Fruit fly (Drosophila melanogaster) whole organism, embryonic: ENCODE data around the gene SrpRalpha.
A peak's percentile ranks its signal among the peaks of the same experiment; 100 is the strongest.

Experiments
- Adf1 ChIP-seq: fragments of 200-800 bp; sonication (Bioruptor generic); IDR thresholded peaks from 2 replicates; pipeline ENCODE4 v1.3.6; 2022; ENCODE audit warnings: missing biosample characterization, missing genetic modification characterization
- Asciz ChIP-seq: fragments of 200-800 bp; sonication (Bioruptor generic); optimal IDR thresholded peaks from 2 replicates; lab custom pipeline; 2017; ENCODE audit warnings: missing biosample characterization, mild to moderate bottlenecking, missing genetic modification characterization, missing genetic modification reagents
- Atf6 ChIP-seq: fragments of 200-800 bp; sonication (Bioruptor generic); IDR thresholded peaks from 2 replicates; pipeline ENCODE4 v1.3.6; 2022; ENCODE audit warnings: missing biosample characterization, missing genetic modification characterization
- Awh ChIP-seq: fragments of 200-800 bp; sonication (Bioruptor generic); IDR thresholded peaks from 2 replicates; pipeline ENCODE4, ENCODE4 v1.3.6; 2022; ENCODE audit warnings: missing biosample characterization, missing genetic modification characterization
- CG10147 ChIP-seq: fragments of 200-800 bp; sonication (Bioruptor generic); optimal IDR thresholded peaks from 2 replicates; lab custom pipeline; 2019; ENCODE audit warnings: missing biosample characterization, mild to moderate bottlenecking, missing genetic modification characterization, moderate library complexity
- CG10543 ChIP-seq: fragments of 200-800 bp; sonication (Bioruptor generic); optimal IDR thresholded peaks from 3 replicates; lab custom pipeline; 2017; ENCODE audit warnings: missing biosample characterization, mild to moderate bottlenecking, missing genetic modification characterization, moderate library complexity
- CG11504 ChIP-seq: fragments of 200-800 bp; sonication (Bioruptor generic); optimal IDR thresholded peaks from 3 replicates; lab custom pipeline; 2019; ENCODE audit warnings: missing biosample characterization, mild to moderate bottlenecking, missing genetic modification characterization, moderate library complexity
- CG11560 ChIP-seq: fragments of 200-800 bp; sonication (Bioruptor generic); IDR thresholded peaks from 3 replicates; pipeline ENCODE4 v1.3.6; 2022; ENCODE audit warnings: missing biosample characterization, missing genetic modification characterization
- CG12744 ChIP-seq: fragments of 200-800 bp; sonication (Bioruptor generic); optimal IDR thresholded peaks from 2 replicates; lab custom pipeline; 2016; ENCODE audit warnings: missing biosample characterization, missing genetic modification characterization
- CG12769 ChIP-seq: fragments of 200-800 bp; sonication (Bioruptor generic); optimal IDR thresholded peaks from 2 replicates; lab custom pipeline; 2019; ENCODE audit warnings: missing biosample characterization, mild to moderate bottlenecking, missing genetic modification characterization, moderate library complexity
- CG12942 ChIP-seq: fragments of 200-800 bp; sonication (Bioruptor generic); optimal IDR thresholded peaks from 3 replicates; lab custom pipeline; 2016; ENCODE audit warnings: missing biosample characterization, missing genetic modification characterization
- CG1529 ChIP-seq: fragments of 200-800 bp; sonication (Bioruptor generic); optimal IDR thresholded peaks from 3 replicates; lab custom pipeline; 2018; ENCODE audit warnings: missing biosample characterization, missing genetic modification characterization
- CG16779 ChIP-seq: fragments of 200-800 bp; sonication (Bioruptor generic); IDR thresholded peaks from 2 replicates; pipeline ENCODE4 v1.3.6; 2022; ENCODE audit warnings: missing biosample characterization, missing genetic modification characterization
- CG17328 ChIP-seq: fragments of 200-800 bp; sonication (Bioruptor generic); IDR thresholded peaks from 2 replicates; pipeline ENCODE4 v1.3.6; 2022; ENCODE audit warnings: missing biosample characterization, missing genetic modification characterization
- CG3163 ChIP-seq: fragments of 200-800 bp; sonication (Bioruptor generic); optimal IDR thresholded peaks from 3 replicates; lab custom pipeline; 2016; ENCODE audit warnings: missing biosample characterization, missing genetic modification characterization
- CG34376 ChIP-seq: fragments of 200-800 bp; sonication (Bioruptor generic); optimal IDR thresholded peaks from 2 replicates; lab custom pipeline; 2018; ENCODE audit warnings: missing biosample characterization, mild to moderate bottlenecking, missing genetic modification characterization
- CG34422 ChIP-seq: fragments of 200-800 bp; sonication (Bioruptor generic); IDR thresholded peaks from 3 replicates; pipeline ENCODE4 v1.3.6; 2022; ENCODE audit warnings: missing biosample characterization, missing genetic modification characterization
- CG3726 ChIP-seq: fragments of 200-800 bp; sonication (Bioruptor generic); IDR thresholded peaks from 3 replicates; pipeline ENCODE4, ENCODE4 v1.3.6; 2022; ENCODE audit warnings: missing biosample characterization, missing genetic modification characterization
- CG4360 ChIP-seq: fragments of 200-800 bp; sonication (Bioruptor generic); IDR thresholded peaks from 2 replicates; pipeline ENCODE4 v1.3.6; 2022; ENCODE audit warnings: missing biosample characterization, missing genetic modification characterization
- CG4404 ChIP-seq: fragments of 200-800 bp; sonication (Bioruptor generic); IDR thresholded peaks from 2 replicates; pipeline ENCODE4 v1.3.6; 2022; ENCODE audit warnings: missing biosample characterization, missing genetic modification characterization
- CG4730 ChIP-seq: fragments of 200-800 bp; sonication (Bioruptor generic); IDR thresholded peaks from 2 replicates; pipeline ENCODE4 v1.3.6; 2022; ENCODE audit warnings: missing biosample characterization, missing genetic modification characterization
- CG4854 ChIP-seq: fragments of 200-800 bp; sonication (Bioruptor generic); optimal IDR thresholded peaks from 2 replicates; lab custom pipeline; 2016; ENCODE audit warnings: missing biosample characterization, missing genetic modification characterization, inconsistent platforms
- CG7271 ChIP-seq: fragments of 200-800 bp; sonication (Bioruptor generic); optimal IDR thresholded peaks from 2 replicates; lab custom pipeline; 2018; ENCODE audit warnings: missing biosample characterization, mild to moderate bottlenecking, missing genetic modification characterization, moderate library complexity
- CG7987 ChIP-seq: fragments of 200-800 bp; sonication (Bioruptor generic); optimal IDR thresholded peaks from 2 replicates; lab custom pipeline; 2018; ENCODE audit warnings: missing biosample characterization, mild to moderate bottlenecking, missing genetic modification characterization, moderate library complexity
- Dp ChIP-seq: fragments of 200-800 bp; sonication (Bioruptor generic); optimal IDR thresholded peaks from 2 replicates; lab custom pipeline; 2018; ENCODE audit warnings: missing biosample characterization, mild to moderate bottlenecking, missing genetic modification characterization, moderate library complexity
- E2f1 ChIP-seq: fragments of 200-800 bp; sonication (Bioruptor generic); IDR thresholded peaks from 2 replicates; pipeline ENCODE4 v1.3.6; 2022; ENCODE audit warnings: missing biosample characterization, missing genetic modification characterization
- Meics ChIP-seq: fragments of 200-800 bp; sonication (Bioruptor generic); optimal IDR thresholded peaks from 2 replicates; lab custom pipeline; 2017; ENCODE audit warnings: missing biosample characterization, mild to moderate bottlenecking, missing genetic modification characterization
- NC2α ChIP-seq: fragments of 200-800 bp; sonication (Bioruptor generic); optimal IDR thresholded peaks from 2 replicates; lab custom pipeline; 2016; ENCODE audit warnings: missing biosample characterization, missing genetic modification characterization
- Ssrp ChIP-seq: fragments of 200-800 bp; sonication (Bioruptor generic); optimal IDR thresholded peaks from 2 replicates; lab custom pipeline; 2018; ENCODE audit warnings: missing biosample characterization, mild to moderate bottlenecking, missing genetic modification characterization, moderate library complexity
- Stat92E ChIP-seq, 3 experiments: fragments of >200 bp in 2 of 3; fragments of 200-800 bp in 1 of 3; sonication (Bioruptor generic) in 1 of 3; optimal IDR thresholded peaks; 2 replicates each; lab custom pipeline; 2017 to 2019; ENCODE audit warnings: missing biosample characterization in 3 of 3, missing genetic modification characterization in 3 of 3, mild to moderate bottlenecking in 1 of 3, moderate library complexity in 1 of 3
- Usf ChIP-seq: fragments of 200-800 bp; sonication (Bioruptor generic); optimal IDR thresholded peaks from 2 replicates; lab custom pipeline; 2017; ENCODE audit warnings: missing genotype, missing biosample characterization, missing genetic modification characterization
- YL-1 ChIP-seq: fragments of 200-800 bp; sonication (Bioruptor generic); optimal IDR thresholded peaks from 3 replicates; lab custom pipeline; 2017; ENCODE audit warnings: missing biosample characterization, mild to moderate bottlenecking, missing genetic modification characterization
- abd-A ChIP-seq: fragments of 200-800 bp; sonication (Bioruptor generic); optimal IDR thresholded peaks from 3 replicates; lab custom pipeline; 2019; ENCODE audit warnings: missing biosample characterization, mild to moderate bottlenecking, missing genetic modification characterization, moderate library complexity
- br ChIP-seq: fragments of >200 bp; optimal IDR thresholded peaks from 2 replicates; lab custom pipeline; 2017
- cg ChIP-seq: fragments of 200-800 bp; sonication (Bioruptor generic); optimal IDR thresholded peaks from 3 replicates; lab custom pipeline; 2019; ENCODE audit warnings: missing biosample characterization, mild to moderate bottlenecking, missing genetic modification characterization, moderate library complexity
- ems ChIP-seq: fragments of 200-800 bp; sonication (Bioruptor generic); optimal IDR thresholded peaks from 3 replicates; lab custom pipeline; 2016; ENCODE audit warnings: missing biosample characterization, missing genetic modification characterization
- ham ChIP-seq: fragments of 200-800 bp; sonication (Bioruptor generic); IDR thresholded peaks from 2 replicates; pipeline ENCODE4 v1.3.6; 2022; ENCODE audit warnings: missing biosample characterization, missing genetic modification characterization
- ind ChIP-seq: fragments of 200-800 bp; sonication (Bioruptor generic); optimal IDR thresholded peaks from 3 replicates; lab custom pipeline; 2016; ENCODE audit warnings: missing biosample characterization, missing genetic modification characterization
- jigr1 ChIP-seq: fragments of 200-800 bp; sonication (Bioruptor generic); IDR thresholded peaks from 3 replicates; pipeline ENCODE4 v1.3.6; 2022; ENCODE audit warnings: missing biosample characterization, missing genetic modification characterization
- jumu ChIP-seq: fragments of 200-800 bp; sonication (Bioruptor generic); optimal IDR thresholded peaks from 3 replicates; lab custom pipeline; 2016; ENCODE audit warnings: missing biosample characterization, missing genetic modification characterization
- lab ChIP-seq: fragments of 200-800 bp; sonication (Bioruptor generic); optimal IDR thresholded peaks from 3 replicates; lab custom pipeline; 2017; ENCODE audit warnings: missing biosample characterization, missing genetic modification characterization, mild to moderate bottlenecking, moderate library complexity, missing genetic modification reagents
- mirr ChIP-seq: fragments of 200-800 bp; sonication (Bioruptor generic); optimal IDR thresholded peaks from 3 replicates; lab custom pipeline; 2018; ENCODE audit warnings: missing biosample characterization, mild to moderate bottlenecking, missing genetic modification characterization
- pb ChIP-seq: fragments of 200-800 bp; sonication (Bioruptor generic); optimal IDR thresholded peaks from 3 replicates; lab custom pipeline; 2016; ENCODE audit warnings: missing biosample characterization, missing genetic modification characterization
- row ChIP-seq: fragments of 200-800 bp; sonication (Bioruptor generic); IDR thresholded peaks from 3 replicates; pipeline ENCODE4 v1.3.6; 2022; ENCODE audit warnings: missing biosample characterization, missing genetic modification characterization
- salm ChIP-seq: fragments of 200-800 bp; sonication (Bioruptor generic); optimal IDR thresholded peaks from 2 replicates; lab custom pipeline; 2018; ENCODE audit warnings: missing biosample characterization, mild to moderate bottlenecking, missing genetic modification characterization
- sd ChIP-seq: fragments of 200-800 bp; sonication (Bioruptor generic); optimal IDR thresholded peaks from 3 replicates; lab custom pipeline; 2018; ENCODE audit warnings: missing biosample characterization, mild to moderate bottlenecking, missing genetic modification characterization, moderate library complexity
- sens ChIP-seq: fragments of 200-800 bp; sonication (Bioruptor generic); peaks from one replicate; lab custom pipeline; 2016; ENCODE audit warnings: missing biosample characterization, missing genetic modification characterization
- slp2 ChIP-seq: fragments of 200-800 bp; sonication (Bioruptor generic); optimal IDR thresholded peaks from 2 replicates; lab custom pipeline; 2016; ENCODE audit warnings: missing biosample characterization, missing genetic modification characterization
- tna ChIP-seq: fragments of 200-800 bp; sonication (Bioruptor generic); IDR thresholded peaks from 2 replicates; pipeline ENCODE4 v1.3.6; 2022; ENCODE audit warnings: missing biosample characterization, missing genetic modification characterization; ENCODE audit not compliant: partially characterized antibody
- twi ChIP-seq: fragments of 200-800 bp; optimal IDR thresholded peaks from 2 replicates; lab custom pipeline; 2019; ENCODE audit warnings: missing biosample characterization, mild to moderate bottlenecking, missing genetic modification characterization, moderate library complexity

SrpRalpha gene

dm6 chrX:11147553-11148067 is 18.7 kb upstream of the SrpRalpha start (continued):
- TF ChIP-seq cg (peak; percentile 83), tna (GFP tag; lab: Robert Waterston, UW) (no peak), NC2α (GFP tag; lab: Kevin White, UChicago) (no peak), CG34422 (GFP tag; lab: Robert Waterston, UW) (peak; percentile 63; the same call in 1 of the 3 replicates), row (GFP tag; lab: Robert Waterston, UW) (peak; percentile 18; the same call in 1 of the 3 replicates), Ssrp (tag; lab: Kevin White, UChicago) (no peak), br (lab: Kevin White, UChicago) (no peak), pb (no peak), YL-1 (GFP tag; lab: Kevin White, UChicago) (no peak), Awh (GFP tag; lab: Robert Waterston, UW) (no peak), Adf1 (GFP tag; lab: Robert Waterston, UW) (peak; percentile 93), CG1529 (no peak), abd-A (no peak), CG12769 (tag; lab: Kevin White, UChicago) (no peak), sd (tag; lab: Kevin White, UChicago) (no peak), Dp (GFP tag; lab: Kevin White, UChicago) (peak; percentile 7), E2f1 (GFP tag; lab: Robert Waterston, UW) (0 out of 2 replicates have a peak, but pooled peaks have one; percentile 15), CG7271 (tag; lab: Kevin White, UChicago) (no peak), CG34376 (no peak), CG11560 (tag; lab: Robert Waterston, UW) (no peak), slp2 (GFP tag; lab: Kevin White, UChicago) (no peak), sens (GFP tag; lab: Kevin White, UChicago) (peak; percentile 32), ham (no peak)

dm6 chrX:11146598-11147176 is 17.8 kb upstream of the SrpRalpha start:
- peak; percentile 24; the same call in 1 of the 2 replicates for TF ChIP-seq Atf6 (GFP tag; lab: Robert Waterston, UW)
- no peak for TF ChIP-seq Usf (GFP tag; lab: Kevin White, UChicago)
- peak; percentile 27 for TF ChIP-seq ind (GFP tag; lab: Kevin White, UChicago)
- TF ChIP-seq CG4854, result no peak
- TF ChIP-seq CG3726 (GFP tag; lab: Robert Waterston, UW), result 0 out of 3 replicates have a peak, but pooled peaks have one; percentile 26
- 0 out of 2 replicates have a peak, but pooled peaks have one; percentile 34 for TF ChIP-seq CG16779 (GFP tag; lab: Robert Waterston, UW)
- 0 out of 2 replicates have a peak, but pooled peaks have one; percentile 5 for TF ChIP-seq CG4730
- TF ChIP-seq CG4360 (GFP tag; lab: Robert Waterston, UW), result peak; percentile 94
- TF ChIP-seq CG12744 (GFP tag; lab: Kevin White, UChicago), result no peak
- no peak for TF ChIP-seq CG12942 (GFP tag; lab: Kevin White, UChicago)
- no peak for TF ChIP-seq salm
- peak; percentile 45 for TF ChIP-seq lab (GFP tag; lab: Kevin White, UChicago)
- TF ChIP-seq Meics, result no peak
- no peak for TF ChIP-seq Asciz (GFP tag; lab: Kevin White, UChicago)
- TF ChIP-seq CG3163 (GFP tag; lab: Kevin White, UChicago), result no peak
- no peak for TF ChIP-seq mirr
- no peak for TF ChIP-seq jigr1 (GFP tag; lab: Robert Waterston, UW)
- TF ChIP-seq twi, result peak; percentile 24
- TF ChIP-seq CG10543 (GFP tag; lab: Kevin White, UChicago), result no peak
- TF ChIP-seq CG4404 (GFP tag; lab: Robert Waterston, UW), result peak; percentile 35
- TF ChIP-seq ems (GFP tag; lab: Kevin White, UChicago), result no peak
- peak; percentile 12 for TF ChIP-seq CG10147 (GFP tag; lab: Kevin White, UChicago)
- 0 out of 2 replicates have a peak, but pooled peaks have one; percentile 14 for TF ChIP-seq CG17328 (GFP tag; lab: Robert Waterston, UW)
- no peak for TF ChIP-seq CG11504 (tag; lab: Kevin White, UChicago)
- no peak for TF ChIP-seq Stat92E (GFP tag; optimal IDR thresholded peaks at IDR 0.05; lab: Kevin White, UChicago)
- no peak for TF ChIP-seq jumu (GFP tag; lab: Kevin White, UChicago)
- TF ChIP-seq CG7987 (GFP tag; lab: Kevin White, UChicago), result no peak
